Worm (Caenorhabditis elegans) whole organism, young adult: ENCODE data around the gene str-57.

Source experiments
- B0336.3 ChIP-seq: fragments of 200-800 bp; sonication (Bioruptor generic); IDR thresholded peaks from 2 replicates; pipeline ENCODE4 v1.3.6; 2022; ENCODE audit warnings: missing genetic modification characterization, missing compliant biosample characterization
- F33H1.4 ChIP-seq: fragments of 200-800 bp; sonication (Bioruptor generic); IDR thresholded peaks from 2 replicates; pipeline ENCODE4 v1.3.6; 2022; ENCODE audit warnings: missing genetic modification reagents, missing genetic modification characterization, missing compliant biosample characterization
- F37B4.10 ChIP-seq: fragments of 200-800 bp; sonication (Bioruptor generic); IDR thresholded peaks from 2 replicates; pipeline ENCODE4 v1.3.6; 2022; ENCODE audit warnings: missing genetic modification characterization, missing compliant biosample characterization
- F57C9.4 ChIP-seq: sonication (generic microtip); optimal IDR thresholded peaks from 2 replicates; lab custom pipeline; 2017; ENCODE audit warnings: mild to moderate bottlenecking, missing genetic modification characterization, missing compliant biosample characterization
- Y53F4B.3 ChIP-seq: fragments of 200-800 bp; sonication (Bioruptor generic); IDR thresholded peaks from 2 replicates; pipeline ENCODE4 v1.3.6; 2022; ENCODE audit warnings: missing genetic modification reagents, missing genetic modification characterization, missing compliant biosample characterization
- Y79H2A.3 ChIP-seq: fragments of 200-800 bp; sonication (Bioruptor generic); conservative IDR thresholded peaks from 2 replicates; pipeline ENCODE4 v1.3.6; 2022; ENCODE audit warnings: missing genetic modification reagents, missing genetic modification characterization, missing compliant biosample characterization
- ZK185.1 ChIP-seq: sonication (generic microtip); optimal IDR thresholded peaks from 2 replicates; lab custom pipeline; 2016; ENCODE audit warnings: mild to moderate bottlenecking, missing genetic modification characterization, missing compliant biosample characterization; ENCODE audit not compliant: poor library complexity, severe bottlenecking
- attf-6 ChIP-seq: fragments of 200-800 bp; sonication (Bioruptor generic); IDR thresholded peaks from 2 replicates; pipeline ENCODE4 v1.3.6; 2022; ENCODE audit warnings: missing genetic modification reagents, missing genetic modification characterization, missing compliant biosample characterization
- bed-2 ChIP-seq: fragments of 200-800 bp; sonication (Bioruptor generic); IDR thresholded peaks from 2 replicates; pipeline ENCODE4 v1.3.6; 2022; ENCODE audit warnings: missing genetic modification reagents, missing genetic modification characterization, missing compliant biosample characterization
- ccch-3 ChIP-seq: fragments of 200-800 bp; sonication (Bioruptor generic); optimal IDR thresholded peaks from 2 replicates; lab custom pipeline; 2018; ENCODE audit warnings: mild to moderate bottlenecking, missing genetic modification characterization, missing compliant biosample characterization
- ceh-100 ChIP-seq: fragments of 200-800 bp; sonication (Bioruptor generic); IDR thresholded peaks from 2 replicates; pipeline ENCODE4 v1.3.6; 2022; ENCODE audit warnings: missing genetic modification reagents, missing genetic modification characterization, missing compliant biosample characterization
- ceh-27 ChIP-seq: fragments of 200-800 bp; sonication (Bioruptor generic); optimal IDR thresholded peaks from 2 replicates; lab custom pipeline; 2018; ENCODE audit warnings: mild to moderate bottlenecking, missing genetic modification characterization, moderate library complexity, missing compliant biosample characterization
- ceh-79 ChIP-seq: sonication (generic microtip); optimal IDR thresholded peaks from 2 replicates; lab custom pipeline; 2017; ENCODE audit warnings: mild to moderate bottlenecking, missing genetic modification characterization, missing compliant biosample characterization
- dpff-1 ChIP-seq: sonication (generic microtip); optimal IDR thresholded peaks from 2 replicates; lab custom pipeline; 2017; ENCODE audit warnings: mild to moderate bottlenecking, missing genetic modification characterization, missing compliant biosample characterization
- efl-1 ChIP-seq: fragments of 150-350 bp; optimal IDR thresholded peaks from 2 replicates; lab custom pipeline; 2014; ENCODE audit warnings: missing biosample characterization, missing genetic modification reagents, missing genetic modification characterization
- ekl-4 ChIP-seq: fragments of 200-800 bp; sonication (Bioruptor generic); IDR thresholded peaks from 2 replicates; pipeline ENCODE4 v1.3.6; 2022; ENCODE audit warnings: missing genetic modification reagents, missing genetic modification characterization, missing compliant biosample characterization
- ets-4 ChIP-seq: fragments of 200-800 bp; sonication (Bioruptor generic); optimal IDR thresholded peaks from 2 replicates; lab custom pipeline; 2018; ENCODE audit warnings: mild to moderate bottlenecking, missing genetic modification characterization, missing compliant biosample characterization
- him-1 ChIP-seq: sonication (generic microtip); optimal IDR thresholded peaks from 2 replicates; lab custom pipeline; 2016; ENCODE audit warnings: missing genotype, missing genetic modification reagents, missing genetic modification characterization, missing compliant biosample characterization
- hlh-26 ChIP-seq: fragments of 200-800 bp; sonication (Bioruptor generic); conservative IDR thresholded peaks from 2 replicates; pipeline ENCODE4 v1.3.6; 2022; ENCODE audit warnings: missing genetic modification reagents, missing genetic modification characterization, missing compliant biosample characterization
- hrde-1 ChIP-seq: sonication (generic microtip); optimal IDR thresholded peaks from 2 replicates; lab custom pipeline; 2016; ENCODE audit warnings: missing genetic modification characterization, mild to moderate bottlenecking, missing compliant biosample characterization, moderate library complexity, missing genotype, missing genetic modification reagents, borderline replicate concordance
- lag-1 ChIP-seq: fragments of 200-800 bp; sonication (Bioruptor generic); IDR thresholded peaks from 2 replicates; pipeline ENCODE4 v1.3.6; 2022; ENCODE audit warnings: missing genetic modification reagents, missing genetic modification characterization, missing compliant biosample characterization
- let-607 ChIP-seq, 2 experiments: fragments of 200-800 bp in 1 of 2; sonication (Bioruptor generic) in 1 of 2; sonication (generic microtip) in 1 of 2; optimal IDR thresholded peaks; 2 replicates each; lab custom pipeline; 2016 to 2018; ENCODE audit warnings: mild to moderate bottlenecking in 2 of 2, missing compliant biosample characterization in 2 of 2, missing genetic modification characterization in 2 of 2, moderate library complexity in 2 of 2, missing genotype in 1 of 2
- lin-40 ChIP-seq: sonication (generic microtip); optimal IDR thresholded peaks from 2 replicates; lab custom pipeline; 2016; ENCODE audit warnings: missing genetic modification characterization, mild to moderate bottlenecking, missing compliant biosample characterization, missing genotype, missing genetic modification reagents
- mcd-1 ChIP-seq: fragments of 200-800 bp; sonication (Bioruptor generic); IDR thresholded peaks from 2 replicates; pipeline ENCODE4 v1.3.6; 2022; ENCODE audit warnings: missing genetic modification reagents, missing genetic modification characterization, missing compliant biosample characterization
- mel-28 ChIP-seq: sonication (generic microtip); optimal IDR thresholded peaks from 2 replicates; lab custom pipeline; 2016; ENCODE audit warnings: borderline replicate concordance, mild to moderate bottlenecking, missing genetic modification characterization, missing compliant biosample characterization
- mes-4 ChIP-seq: sonication (generic microtip); optimal IDR thresholded peaks from 2 replicates; lab custom pipeline; 2016; ENCODE audit warnings: missing genotype, missing genetic modification characterization, missing compliant biosample characterization
- nhr-120 ChIP-seq: fragments of 200-800 bp; sonication (Bioruptor generic); IDR thresholded peaks from 2 replicates; pipeline ENCODE4 v1.3.6; 2022; ENCODE audit warnings: missing genetic modification characterization, missing compliant biosample characterization
- nhr-179 ChIP-seq: sonication (generic microtip); optimal IDR thresholded peaks from 2 replicates; lab custom pipeline; 2016; ENCODE audit warnings: mild to moderate bottlenecking, missing genetic modification characterization, missing compliant biosample characterization
- nhr-80 ChIP-seq: sonication (generic microtip); optimal IDR thresholded peaks from 2 replicates; lab custom pipeline; 2016; ENCODE audit warnings: missing genetic modification characterization, missing compliant biosample characterization
- repo-1 ChIP-seq: sonication (generic microtip); optimal IDR thresholded peaks from 2 replicates; lab custom pipeline; 2017; ENCODE audit warnings: mild to moderate bottlenecking, missing genetic modification characterization, missing compliant biosample characterization
- rpc-1 ChIP-seq, 2 experiments: fragments of 150-350 bp in 1 of 2; sonication (generic microtip) in 1 of 2; optimal IDR thresholded peaks; 2 replicates each; lab custom pipeline; 2014 to 2018; ENCODE audit warnings: missing biosample characterization in 1 of 2, missing genetic modification characterization in 1 of 2, missing genetic modification reagents in 1 of 2, missing genotype in 1 of 2
- sdz-38 ChIP-seq: sonication (generic microtip); optimal IDR thresholded peaks from 2 replicates; lab custom pipeline; 2016; ENCODE audit warnings: missing genotype, missing genetic modification characterization, missing compliant biosample characterization
- sea-2 ChIP-seq: fragments of 200-800 bp; sonication (Bioruptor generic); IDR thresholded peaks from 2 replicates; pipeline ENCODE4 v1.3.6; 2022; ENCODE audit warnings: missing genetic modification characterization, missing compliant biosample characterization
- sptf-2 ChIP-seq: fragments of 200-800 bp; sonication (Bioruptor generic); optimal IDR thresholded peaks from 2 replicates; lab custom pipeline; 2018; ENCODE audit warnings: mild to moderate bottlenecking, missing genetic modification characterization, missing compliant biosample characterization
- tbp1 ChIP-seq: fragments of 200-800 bp; sonication (Bioruptor generic); optimal IDR thresholded peaks from 2 replicates; lab custom pipeline; 2018; ENCODE audit warnings: mild to moderate bottlenecking, missing genetic modification characterization, missing compliant biosample characterization
- tlf-1 ChIP-seq: fragments of 200-800 bp; sonication (Bioruptor generic); optimal IDR thresholded peaks from 2 replicates; lab custom pipeline; 2018; ENCODE audit warnings: mild to moderate bottlenecking, missing genetic modification characterization, missing compliant biosample characterization
- ztf-3 ChIP-seq: fragments of 200-800 bp; sonication (Bioruptor generic); optimal IDR thresholded peaks from 2 replicates; lab custom pipeline; 2018; ENCODE audit warnings: mild to moderate bottlenecking, missing genetic modification characterization, missing compliant biosample characterization

str-57 gene

ce11 chrV:15891279-15891678, 20.8 kb downstream of the str-57 start:
- peak; percentile 74 for TF ChIP-seq nhr-80
- TF ChIP-seq repo-1 (tag; lab: Kevin White, UChicago): no peak
- TF ChIP-seq, all 124 proteins: peak for 1

- TF ChIP-seq hrde-1 (no peak), sdz-38 (no peak), hlh-26 (GFP tag; lab: Robert Waterston, UW) (no peak), ZK185.1 (tag; lab: Kevin White, UChicago) (no peak), Y79H2A.3 (no peak), F57C9.4 (tag; lab: Kevin White, UChicago) (no peak), ceh-79 (tag; lab: Kevin White, UChicago) (no peak), lag-1 (no peak)
Observed at ce11 chrV:15891761-15892160, 21.3 kb downstream of the str-57 start, which contains the start of gene T06C12.12. TSS of gene T06C12.12 (plus strand) at chrV:15892061.

- TF ChIP-seq ccch-3 (GFP tag; lab: Kevin White, UChicago): no peak
- TF ChIP-seq B0336.3 (GFP tag; lab: Robert Waterston, UW): no peak
- TF ChIP-seq mes-4: no peak
- TF ChIP-seq sea-2 (GFP tag; lab: Robert Waterston, UW): no peak
- TF ChIP-seq efl-1 (GFP tag; lab: Kevin White, UChicago): no peak
- no peak for TF ChIP-seq Y53F4B.3 (GFP tag; lab: Robert Waterston, UW)
- TF ChIP-seq bed-2 (GFP tag; lab: Robert Waterston, UW): no peak
- TF ChIP-seq ceh-27 (GFP tag; lab: Kevin White, UChicago): no peak
- TF ChIP-seq nhr-179 (tag; lab: Kevin White, UChicago): no peak
- TF ChIP-seq tbp1 (GFP tag; lab: Kevin White, UChicago): no peak
Observed at ce11 chrV:15892696-15893095, 22.2 kb downstream of the str-57 start, which contains the start of gene T06C12.11. TSS of gene T06C12.11 (plus strand) at chrV:15892996.

ce11 chrV:15896671-15897070, 26.2 kb downstream of the str-57 start, which contains the start of gene nhr-213:
TSS of gene nhr-213 (minus strand) at chrV:15896771.
- no peak for TF ChIP-seq mel-28
- TF ChIP-seq ztf-3 (GFP tag; lab: Kevin White, UChicago): no peak
- no peak for TF ChIP-seq him-1
- no peak for TF ChIP-seq sea-2 (GFP tag; lab: Robert Waterston, UW)
- TF ChIP-seq ceh-100 (GFP tag; lab: Robert Waterston, UW): no peak
- TF ChIP-seq nhr-120 (GFP tag; lab: Robert Waterston, UW): no peak
- no peak for TF ChIP-seq F33H1.4 (GFP tag; lab: Robert Waterston, UW)
- TF ChIP-seq mcd-1 (GFP tag; lab: Robert Waterston, UW): no peak
- no peak for TF ChIP-seq ekl-4 (GFP tag; lab: Robert Waterston, UW)
- TF ChIP-seq tlf-1 (GFP tag; lab: Kevin White, UChicago): no peak
- TF ChIP-seq ets-4: no peak
- TF ChIP-seq F37B4.10 (GFP tag; lab: Robert Waterston, UW): no peak
- TF ChIP-seq dpff-1 (tag; lab: Kevin White, UChicago): no peak
- TF ChIP-seq B0336.3 (GFP tag; lab: Robert Waterston, UW): no peak
- no peak for TF ChIP-seq rpc-1 (optimal IDR thresholded peaks at IDR 0.05; lab: Kevin White, UChicago)
- TF ChIP-seq rpc-1 (tag; optimal IDR thresholded peaks at IDR 0.05; lab: Kevin White, UChicago): no peak
- TF ChIP-seq sptf-2 (GFP tag; lab: Kevin White, UChicago): no peak
- no peak for TF ChIP-seq lin-40 (tag; lab: Kevin White, UChicago)
- no peak for TF ChIP-seq let-607 (tag; optimal IDR thresholded peaks at IDR 0.05; lab: Kevin White, UChicago)
- no peak for TF ChIP-seq attf-6 (GFP tag; lab: Robert Waterston, UW)
